Fruit fly (Drosophila melanogaster) S2 (cell line): ENCODE data around the gene CG45492.

Experiments
- CG8478 ChIP-seq: fragments of >200 bp; optimal IDR thresholded peaks from 2 replicates; lab custom pipeline; 2018
- CTCF ChIP-seq, 2 experiments: fragments of >200 bp; optimal IDR thresholded peaks; 2 replicates each; lab custom pipeline; 2018

DNA sequence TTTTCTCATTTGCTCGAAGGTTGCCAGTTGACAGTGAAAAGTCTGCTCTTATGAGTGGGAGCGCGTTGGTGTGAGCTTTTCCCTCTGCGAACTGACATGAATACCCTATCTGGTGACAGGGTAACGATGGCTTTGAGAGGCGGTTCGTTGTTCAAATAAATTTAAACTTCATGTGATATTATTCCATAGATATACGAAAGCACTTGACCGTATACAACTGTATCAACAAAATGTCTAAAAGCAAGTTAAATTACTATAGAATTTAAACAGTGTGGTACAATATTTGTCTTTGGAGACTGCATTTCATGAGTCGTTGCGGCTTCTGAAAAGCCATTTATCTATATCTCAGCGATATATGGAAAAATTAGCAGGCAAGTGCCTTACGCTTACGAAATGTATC is 20.3 kb upstream of the CG45492 start:
- TF ChIP-seq CG8478 (lab: Kevin White, UChicago) (no peak), CTCF (optimal IDR thresholded peaks at IDR 0.05; lab: Kevin White, UChicago) (no peak)
